Fruit fly (Drosophila melanogaster) S2 (cell line): Measurements from ENCODE around the gene beta4GalNAcTB.

Experiments
- CG8478 ChIP-seq: fragments of >200 bp; optimal IDR thresholded peaks from 2 replicates; lab custom pipeline; 2018
- CTCF ChIP-seq, 2 experiments: fragments of >200 bp; optimal IDR thresholded peaks; 2 replicates each; lab custom pipeline; 2018

dm6 chr3R:29005622-29006018 lies 28.2 kb downstream of the beta4GalNAcTB start:
- no peak for TF ChIP-seq CTCF (optimal IDR thresholded peaks at IDR 0.05; lab: Kevin White, UChicago)
- no peak for TF ChIP-seq CG8478 (lab: Kevin White, UChicago)
